Fruit fly (Drosophila melanogaster) Kc167 (cell line): ENCODE results near the gene mtm.

ENCODE experiments used
- Myc ChIP-seq: fragments of >200 bp; optimal IDR thresholded peaks from 2 replicates; lab custom pipeline; 2017; ENCODE audit warnings: missing external identifiers
- insv ChIP-seq: fragments of >200 bp; optimal IDR thresholded peaks from 3 replicates; lab custom pipeline; 2018; ENCODE audit warnings: missing external identifiers
- psq ChIP-seq: fragments of >200 bp; optimal IDR thresholded peaks from 2 replicates; lab custom pipeline; 2017; ENCODE audit warnings: missing external identifiers

- no peak for TF ChIP-seq psq (lab: Kevin White, UChicago)
- TF ChIP-seq Myc = no peak
- no peak for TF ChIP-seq insv (lab: Kevin White, UChicago)
Measured at dm6 chr2L:6072124-6072523, 35.3 kb upstream of the mtm start.
